Fruit fly (Drosophila melanogaster) whole organism, embryonic: ENCODE data around the gene cher.
A peak's percentile ranks its signal among the peaks of the same experiment; 100 is the strongest.

ENCODE experiments used
- Aef1 ChIP-seq: fragments of 200-800 bp; sonication (Bioruptor generic); IDR thresholded peaks from 3 replicates; pipeline ENCODE4 v1.3.6; 2022; ENCODE audit warnings: missing biosample characterization, missing genetic modification characterization
- B-H2 ChIP-seq: fragments of 200-800 bp; sonication (Bioruptor generic); optimal IDR thresholded peaks from 2 replicates; lab custom pipeline; 2018; ENCODE audit warnings: missing biosample characterization, mild to moderate bottlenecking, missing genetic modification characterization
- CG10543 ChIP-seq: fragments of 200-800 bp; sonication (Bioruptor generic); optimal IDR thresholded peaks from 3 replicates; lab custom pipeline; 2017; ENCODE audit warnings: missing biosample characterization, mild to moderate bottlenecking, missing genetic modification characterization, moderate library complexity
- CG10565 ChIP-seq: fragments of 200-800 bp; sonication (Bioruptor generic); optimal IDR thresholded peaks from 3 replicates; lab custom pipeline; 2016; ENCODE audit warnings: missing biosample characterization, mild to moderate bottlenecking, missing genetic modification characterization
- CG12236 ChIP-seq: fragments of 200-800 bp; sonication (Bioruptor generic); optimal IDR thresholded peaks from 2 replicates; lab custom pipeline; 2016; ENCODE audit warnings: missing biosample characterization, missing genetic modification characterization
- CG12744 ChIP-seq: fragments of 200-800 bp; sonication (Bioruptor generic); optimal IDR thresholded peaks from 2 replicates; lab custom pipeline; 2016; ENCODE audit warnings: missing biosample characterization, missing genetic modification characterization
- CG13296 ChIP-seq: fragments of 200-800 bp; sonication (Bioruptor generic); optimal IDR thresholded peaks from 3 replicates; lab custom pipeline; 2018; ENCODE audit warnings: missing biosample characterization, mild to moderate bottlenecking, missing genetic modification characterization
- CG14667 ChIP-seq: fragments of 200-800 bp; sonication (Bioruptor generic); IDR thresholded peaks from 2 replicates; pipeline ENCODE4 v1.3.6; 2022; ENCODE audit warnings: missing biosample characterization, missing genetic modification characterization
- CG15514 ChIP-seq: fragments of 200-800 bp; sonication (Bioruptor generic); optimal IDR thresholded peaks from 3 replicates; lab custom pipeline; 2017; ENCODE audit warnings: missing biosample characterization, missing genetic modification characterization, mild to moderate bottlenecking, moderate library complexity, missing genetic modification reagents
- CG1602 ChIP-seq: fragments of 200-800 bp; sonication (Bioruptor generic); optimal IDR thresholded peaks from 3 replicates; lab custom pipeline; 2016; ENCODE audit warnings: missing biosample characterization, missing genetic modification characterization
- CG17186 ChIP-seq: fragments of 200-800 bp; sonication (Bioruptor generic); optimal IDR thresholded peaks from 3 replicates; lab custom pipeline; 2017; ENCODE audit warnings: missing biosample characterization, missing genetic modification reagents, missing genetic modification characterization
- CG17912 ChIP-seq: fragments of 200-800 bp; sonication (Bioruptor generic); optimal IDR thresholded peaks from 2 replicates; lab custom pipeline; 2018; ENCODE audit warnings: missing biosample characterization, mild to moderate bottlenecking, missing genetic modification characterization
- CG18476 ChIP-seq: fragments of 200-800 bp; sonication (Bioruptor generic); optimal IDR thresholded peaks from 2 replicates; lab custom pipeline; 2016; ENCODE audit warnings: missing biosample characterization, mild to moderate bottlenecking, missing genetic modification characterization
- CG18599 ChIP-seq: fragments of 200-800 bp; sonication (Bioruptor generic); optimal IDR thresholded peaks from 3 replicates; lab custom pipeline; 2017; ENCODE audit warnings: missing biosample characterization, missing genetic modification characterization, mild to moderate bottlenecking, moderate library complexity, missing genetic modification reagents
- CG3163 ChIP-seq: fragments of 200-800 bp; sonication (Bioruptor generic); optimal IDR thresholded peaks from 3 replicates; lab custom pipeline; 2016; ENCODE audit warnings: missing biosample characterization, missing genetic modification characterization
- CG3726 ChIP-seq: fragments of 200-800 bp; sonication (Bioruptor generic); IDR thresholded peaks from 3 replicates; pipeline ENCODE4, ENCODE4 v1.3.6; 2022; ENCODE audit warnings: missing biosample characterization, missing genetic modification characterization
- CG6654 ChIP-seq: fragments of 200-800 bp; sonication (Bioruptor generic); optimal IDR thresholded peaks from 2 replicates; lab custom pipeline; 2017; ENCODE audit warnings: missing biosample characterization, mild to moderate bottlenecking, missing genetic modification characterization
- CG6689 ChIP-seq: fragments of 200-800 bp; sonication (Bioruptor generic); IDR thresholded peaks from 2 replicates; pipeline ENCODE4 v1.3.6; 2022; ENCODE audit warnings: missing biosample characterization, missing genetic modification characterization
- CHES-1-like ChIP-seq: fragments of 200-800 bp; sonication (Bioruptor generic); optimal IDR thresholded peaks from 2 replicates; lab custom pipeline; 2016; ENCODE audit warnings: missing biosample characterization, missing genetic modification characterization
- CTCF ChIP-seq: fragments of 200-800 bp; sonication (Bioruptor generic); optimal IDR thresholded peaks from 2 replicates; lab custom pipeline; 2017; ENCODE audit warnings: missing biosample characterization, mild to moderate bottlenecking, missing genetic modification characterization, moderate library complexity
- Dad ChIP-seq: fragments of 200-800 bp; sonication (Bioruptor generic); optimal IDR thresholded peaks from 3 replicates; lab custom pipeline; 2016; ENCODE audit warnings: missing biosample characterization, missing genetic modification characterization
- Dll ChIP-seq: fragments of 200-800 bp; sonication (Bioruptor generic); IDR thresholded peaks from 4 replicates; pipeline ENCODE4 v1.3.6; 2022; ENCODE audit warnings: missing biosample characterization, missing genetic modification characterization; ENCODE audit not compliant: partially characterized antibody
- Dp ChIP-seq: fragments of 200-800 bp; sonication (Bioruptor generic); optimal IDR thresholded peaks from 2 replicates; lab custom pipeline; 2018; ENCODE audit warnings: missing biosample characterization, mild to moderate bottlenecking, missing genetic modification characterization, moderate library complexity
- Drgx ChIP-seq: fragments of 200-800 bp; sonication (Bioruptor generic); IDR thresholded peaks from 2 replicates; pipeline ENCODE4 v1.3.6; 2022; ENCODE audit warnings: missing biosample characterization, missing genetic modification characterization
- Eip74EF ChIP-seq, 2 experiments: fragments of 200-800 bp in 1 of 2; fragments of >200 bp in 1 of 2; sonication (Bioruptor generic) in 1 of 2; optimal IDR thresholded peaks; 2 replicates each; lab custom pipeline; 2017 to 2019; ENCODE audit warnings: missing biosample characterization in 2 of 2, missing genetic modification characterization in 2 of 2, mild to moderate bottlenecking in 1 of 2, moderate library complexity in 1 of 2
- Ets97D ChIP-seq: fragments of 200-800 bp; sonication (Bioruptor generic); optimal IDR thresholded peaks from 3 replicates; lab custom pipeline; 2016; ENCODE audit warnings: missing biosample characterization, missing genetic modification characterization
- Hand ChIP-seq: fragments of 200-800 bp; sonication (Bioruptor generic); optimal IDR thresholded peaks from 2 replicates; lab custom pipeline; 2017; ENCODE audit warnings: mild to moderate bottlenecking, missing biosample characterization, missing genetic modification reagents, missing genetic modification characterization
- Hey ChIP-seq: fragments of 200-800 bp; sonication (Bioruptor generic); optimal IDR thresholded peaks from 3 replicates; lab custom pipeline; 2018; ENCODE audit warnings: missing biosample characterization, mild to moderate bottlenecking, missing genetic modification characterization
- Hmx ChIP-seq: fragments of 200-800 bp; sonication (Bioruptor generic); optimal IDR thresholded peaks from 2 replicates; lab custom pipeline; 2016; ENCODE audit warnings: missing biosample characterization, missing genetic modification characterization
- Max ChIP-seq: fragments of 200-800 bp; sonication (Bioruptor generic); optimal IDR thresholded peaks from 2 replicates; lab custom pipeline; 2016; ENCODE audit warnings: missing biosample characterization, mild to moderate bottlenecking, missing genetic modification characterization
- Nf-YC ChIP-seq: fragments of 200-800 bp; optimal IDR thresholded peaks from 3 replicates; lab custom pipeline; 2019; ENCODE audit warnings: missing biosample characterization, mild to moderate bottlenecking, missing genetic modification characterization, moderate library complexity
- PHDP ChIP-seq: fragments of 200-800 bp; sonication (Bioruptor generic); optimal IDR thresholded peaks from 3 replicates; lab custom pipeline; 2018; ENCODE audit warnings: missing biosample characterization, mild to moderate bottlenecking, missing genetic modification characterization, moderate library complexity
- Rx ChIP-seq: fragments of 200-800 bp; sonication (Bioruptor generic); IDR thresholded peaks from 2 replicates; pipeline ENCODE4 v1.3.6; 2022; ENCODE audit warnings: missing biosample characterization, missing genetic modification characterization
- Sin3A ChIP-seq: fragments of >200 bp; optimal IDR thresholded peaks from 2 replicates; lab custom pipeline; 2018
- aop ChIP-seq: fragments of 200-800 bp; sonication (Bioruptor generic); IDR thresholded peaks from 2 replicates; pipeline ENCODE4 v1.3.6; 2022; ENCODE audit warnings: missing biosample characterization, missing genetic modification characterization
- cas ChIP-seq: fragments of 200-800 bp; sonication (Bioruptor generic); IDR thresholded peaks from 2 replicates; pipeline ENCODE4 v1.3.6; 2022; ENCODE audit warnings: missing biosample characterization, missing genetic modification characterization
- emc ChIP-seq: fragments of 200-800 bp; sonication (Bioruptor generic); optimal IDR thresholded peaks from 2 replicates; lab custom pipeline; 2016; ENCODE audit warnings: missing biosample characterization, missing genetic modification characterization
- fd3F ChIP-seq: fragments of 200-800 bp; sonication (Bioruptor generic); optimal IDR thresholded peaks from 2 replicates; lab custom pipeline; 2018; ENCODE audit warnings: missing biosample characterization, mild to moderate bottlenecking, missing genetic modification characterization, moderate library complexity
- ftz-f1 ChIP-seq: fragments of 200-800 bp; sonication (Bioruptor generic); optimal IDR thresholded peaks from 2 replicates; lab custom pipeline; 2016; ENCODE audit warnings: missing biosample characterization, missing genetic modification characterization
- gsb ChIP-seq: fragments of 200-800 bp; sonication (Bioruptor generic); IDR thresholded peaks from 2 replicates; pipeline ENCODE4 v1.3.6; 2022; ENCODE audit warnings: missing biosample characterization, missing genetic modification characterization
- ham ChIP-seq: fragments of 200-800 bp; sonication (Bioruptor generic); IDR thresholded peaks from 2 replicates; pipeline ENCODE4 v1.3.6; 2022; ENCODE audit warnings: missing biosample characterization, missing genetic modification characterization
- ind ChIP-seq: fragments of 200-800 bp; sonication (Bioruptor generic); optimal IDR thresholded peaks from 3 replicates; lab custom pipeline; 2016; ENCODE audit warnings: missing biosample characterization, missing genetic modification characterization
- maf-S ChIP-seq: fragments of 200-800 bp; sonication (Bioruptor generic); optimal IDR thresholded peaks from 2 replicates; lab custom pipeline; 2016; ENCODE audit warnings: missing biosample characterization, missing genetic modification characterization
- nau ChIP-seq: fragments of 200-800 bp; sonication (Bioruptor generic); optimal IDR thresholded peaks from 3 replicates; lab custom pipeline; 2017; ENCODE audit warnings: missing biosample characterization, mild to moderate bottlenecking, missing genetic modification characterization, missing genetic modification reagents
- sima ChIP-seq: fragments of 200-800 bp; sonication (Bioruptor generic); optimal IDR thresholded peaks from 2 replicates; lab custom pipeline; 2016; ENCODE audit warnings: missing biosample characterization, missing genetic modification characterization
- sisA ChIP-seq: fragments of 200-800 bp; sonication (Bioruptor generic); IDR thresholded peaks from 2 replicates; pipeline ENCODE4 v1.3.6; 2022; ENCODE audit warnings: missing biosample characterization, missing genetic modification characterization
- sob ChIP-seq: fragments of 200-800 bp; sonication (Bioruptor generic); IDR thresholded peaks from 2 replicates; pipeline ENCODE4 v1.3.6; 2022; ENCODE audit warnings: missing biosample characterization, missing genetic modification characterization
- trem ChIP-seq: fragments of 200-800 bp; optimal IDR thresholded peaks from 3 replicates; lab custom pipeline; 2019; ENCODE audit warnings: missing biosample characterization, mild to moderate bottlenecking, missing genetic modification characterization, moderate library complexity
- tx ChIP-seq: fragments of 200-800 bp; sonication (Bioruptor generic); optimal IDR thresholded peaks from 2 replicates; lab custom pipeline; 2016; ENCODE audit warnings: missing biosample characterization, missing genetic modification characterization
- wdn ChIP-seq: fragments of 200-800 bp; sonication (Bioruptor generic); IDR thresholded peaks from 2 replicates; pipeline ENCODE4 v1.3.6; 2022; ENCODE audit warnings: missing biosample characterization, missing genetic modification characterization
- zen ChIP-seq: fragments of 200-800 bp; sonication (Bioruptor generic); optimal IDR thresholded peaks from 3 replicates; lab custom pipeline; 2018; ENCODE audit warnings: missing biosample characterization, mild to moderate bottlenecking, missing genetic modification characterization, moderate library complexity
- zfh1 ChIP-seq: fragments of 200-800 bp; sonication (Bioruptor generic); IDR thresholded peaks from 3 replicates; pipeline ENCODE4 v1.3.6; 2022; ENCODE audit warnings: missing biosample characterization, missing genetic modification characterization

Gene cher

dm6 chr3R:17149080-17149746 is 24.0 kb upstream of the cher start, which contains the start of the genes m-cup and Det (continued):
- TF ChIP-seq CG14667 (GFP tag; lab: Robert Waterston, UW) (no peak), CG6689 (GFP tag; lab: Robert Waterston, UW) (no peak), zen (no peak), sob (GFP tag; lab: Robert Waterston, UW) (0 out of 2 replicates have a peak, but pooled peaks have one; percentile 7), CG13296 (GFP tag; lab: Kevin White, UChicago) (no peak), CG12744 (GFP tag; lab: Kevin White, UChicago) (no peak), gsb (GFP tag; lab: Robert Waterston, UW) (no peak), CG10543 (GFP tag; lab: Kevin White, UChicago) (peak; percentile 24), tx (GFP tag; lab: Kevin White, UChicago) (no peak), Rx (GFP tag; lab: Robert Waterston, UW) (no peak), zfh1 (GFP tag; lab: Robert Waterston, UW) (no peak), fd3F (GFP tag; lab: Kevin White, UChicago) (no peak), sisA (GFP tag; lab: Robert Waterston, UW) (no peak), cas (GFP tag; lab: Robert Waterston, UW) (no peak), CG1602 (GFP tag; lab: Kevin White, UChicago) (no peak), CG3726 (no peak), PHDP (tag; lab: Kevin White, UChicago) (no peak), CG17186 (GFP tag; lab: Kevin White, UChicago) (peak; percentile 79), Hey (tag; lab: Kevin White, UChicago) (no peak), Dad (GFP tag; lab: Kevin White, UChicago) (no peak), wdn (GFP tag; lab: Robert Waterston, UW) (no peak), CG3163 (GFP tag; lab: Kevin White, UChicago) (no peak), ftz-f1 (GFP tag; lab: Kevin White, UChicago) (no peak), maf-S (GFP tag; lab: Kevin White, UChicago) (no peak), nau (GFP tag; lab: Kevin White, UChicago) (no peak), Sin3A (lab: Kevin White, UChicago) (peak; percentile 87), Dp (GFP tag; lab: Kevin White, UChicago) (peak; percentile 82), Eip74EF (GFP tag; optimal IDR thresholded peaks at IDR 0.05; lab: Kevin White, UChicago) (no peak), CTCF (peak; percentile 30), Hand (GFP tag; lab: Kevin White, UChicago) (no peak), Ets97D (peak; percentile 50), CG12236 (GFP tag; lab: Kevin White, UChicago) (no peak), emc (no peak), Drgx (no peak), Dll (GFP tag; lab: Robert Waterston, UW) (peak; percentile 88), CG17912 (GFP tag; lab: Kevin White, UChicago) (no peak), CG18476 (no peak), Nf-YC (tag; lab: Kevin White, UChicago) (no peak), sima (GFP tag; lab: Kevin White, UChicago) (no peak), B-H2 (no peak), CHES-1-like (GFP tag; lab: Kevin White, UChicago) (no peak), Aef1 (peak; percentile 15; the same call in 1 of the 3 replicates), ham (GFP tag; lab: Robert Waterston, UW) (no peak), CG15514 (peak; percentile 32), trem (tag; lab: Kevin White, UChicago) (peak; percentile 71), Hmx (GFP tag; lab: Kevin White, UChicago) (no peak), ind (GFP tag; lab: Kevin White, UChicago) (no peak), aop (no peak), CG18599 (GFP tag; lab: Kevin White, UChicago) (peak; percentile 18), CG6654 (GFP tag; lab: Kevin White, UChicago) (no peak), Max (GFP tag; lab: Kevin White, UChicago) (no peak), CG10565 (GFP tag; lab: Kevin White, UChicago) (no peak)
